Fruit fly (Drosophila melanogaster) S2 (cell line): ENCODE measurements around the gene CG4017.

Experiments
- CG8478 ChIP-seq: fragments of >200 bp; optimal IDR thresholded peaks from 2 replicates; lab custom pipeline; 2018
- CTCF ChIP-seq, 2 experiments: fragments of >200 bp; optimal IDR thresholded peaks; 2 replicates each; lab custom pipeline; 2018

DNA sequence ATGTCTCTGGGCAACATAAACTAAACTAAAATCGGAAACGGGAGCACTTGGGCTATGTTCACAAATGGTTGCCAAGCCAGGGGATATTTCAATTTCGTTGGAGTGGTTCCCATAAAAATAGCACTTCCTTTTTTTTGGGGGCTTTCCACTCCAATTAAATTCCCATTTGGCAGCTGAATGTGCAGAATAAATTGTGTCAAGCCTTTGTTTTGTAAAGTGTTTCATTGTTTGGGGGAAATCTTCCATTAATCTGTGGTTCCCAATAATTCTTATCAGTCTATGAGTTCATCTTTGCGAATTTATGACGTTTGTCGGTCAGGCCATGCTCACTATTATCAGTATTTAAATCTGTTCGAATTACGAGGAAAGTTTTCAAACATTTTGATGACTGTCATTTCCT is 11.1 kb downstream of the CG4017 start:
- TF ChIP-seq CG8478 (lab: Kevin White, UChicago) (no peak), CTCF (optimal IDR thresholded peaks at IDR 0.05; lab: Kevin White, UChicago) (no peak)
